Worm (Caenorhabditis elegans) whole organism, L1 larva: ENCODE data around the gene F40F8.5.

Experiments
- C04F5.9 ChIP-seq: sonication (generic microtip); optimal IDR thresholded peaks from 2 replicates; lab custom pipeline; 2016; ENCODE audit warnings: missing genetic modification characterization, missing compliant biosample characterization
- C16A3.4 ChIP-seq: fragments of 150-350 bp; optimal IDR thresholded peaks from 2 replicates; lab custom pipeline; 2014; ENCODE audit warnings: missing biosample characterization, missing genetic modification characterization
- F16B12.6 ChIP-seq: fragments of 150-350 bp; optimal IDR thresholded peaks from 2 replicates; lab custom pipeline; 2014; ENCODE audit warnings: missing biosample characterization, missing genetic modification characterization
- Y116A8C.19 ChIP-seq: sonication (generic microtip); optimal IDR thresholded peaks from 2 replicates; lab custom pipeline; 2016; ENCODE audit warnings: missing compliant biosample characterization, missing genetic modification characterization, borderline replicate concordance
- aha-1 ChIP-seq: fragments of 150-350 bp; optimal IDR thresholded peaks from 2 replicates; lab custom pipeline; 2014; ENCODE audit warnings: missing biosample characterization, missing genetic modification characterization
- blmp-1 ChIP-seq: fragments of 150-350 bp; optimal IDR thresholded peaks from 2 replicates; lab custom pipeline; 2014; ENCODE audit warnings: missing biosample characterization, missing genetic modification characterization
- ceh-63 ChIP-seq: fragments of 200-800 bp; sonication (Bioruptor generic); optimal IDR thresholded peaks from 2 replicates; lab custom pipeline; 2018; ENCODE audit warnings: mild to moderate bottlenecking, missing genetic modification characterization, missing compliant biosample characterization
- ceh-8 ChIP-seq: fragments of 200-800 bp; sonication (Bioruptor generic); optimal IDR thresholded peaks from 2 replicates; lab custom pipeline; 2018; ENCODE audit warnings: mild to moderate bottlenecking, missing genetic modification characterization, moderate library complexity, missing compliant biosample characterization
- ceh-82 ChIP-seq, 3 experiments: fragments of 150-350 bp in 1 of 3; sonication (generic microtip) in 2 of 3; optimal IDR thresholded peaks; 2 replicates each; lab custom pipeline; 2014 to 2017; ENCODE audit warnings: missing biosample characterization in 3 of 3, missing genetic modification characterization in 3 of 3
- ceh-88 ChIP-seq: fragments of 200-800 bp; sonication (Bioruptor generic); IDR thresholded peaks from 2 replicates; pipeline ENCODE4 v1.3.6; 2022; ENCODE audit warnings: missing genetic modification characterization, missing compliant biosample characterization
- ces-1 ChIP-seq: fragments of 150-350 bp; optimal IDR thresholded peaks from 2 replicates; lab custom pipeline; 2014; ENCODE audit warnings: missing biosample characterization, missing genetic modification reagents, missing genetic modification characterization
- egl-13 ChIP-seq: sonication (generic microtip); optimal IDR thresholded peaks from 2 replicates; lab custom pipeline; 2016; ENCODE audit warnings: missing genotype, missing genetic modification reagents, missing genetic modification characterization, missing compliant biosample characterization
- elt-3 ChIP-seq, 6 experiments: fragments of 150-350 bp in 1 of 6; sonication (generic microtip); optimal IDR thresholded peaks; 2 replicates each; lab custom pipeline; 2017 to 2018; ENCODE audit warnings: missing biosample characterization in 6 of 6, missing genetic modification characterization in 6 of 6, inconsistent platforms in 1 of 6
- ets-5 ChIP-seq: fragments of 200-800 bp; sonication (Bioruptor generic); IDR thresholded peaks from 2 replicates; pipeline ENCODE4 v1.3.6; 2022; ENCODE audit warnings: missing genetic modification characterization, missing compliant biosample characterization
- fkh-4 ChIP-seq: sonication (generic microtip); optimal IDR thresholded peaks from 2 replicates; lab custom pipeline; 2016; ENCODE audit warnings: missing compliant biosample characterization, missing genetic modification characterization, borderline replicate concordance
- fkh-8 ChIP-seq: sonication (generic microtip); optimal IDR thresholded peaks from 2 replicates; lab custom pipeline; 2016; ENCODE audit warnings: mild to moderate bottlenecking, missing genetic modification characterization, missing compliant biosample characterization
- fos-1 ChIP-seq: fragments of 150-350 bp; optimal IDR thresholded peaks from 2 replicates; lab custom pipeline; 2014; ENCODE audit warnings: missing biosample characterization, missing genetic modification characterization
- hlh-17 ChIP-seq: fragments of 200-800 bp; sonication (Bioruptor generic); optimal IDR thresholded peaks from 2 replicates; lab custom pipeline; 2018; ENCODE audit warnings: missing genetic modification characterization, mild to moderate bottlenecking, missing compliant biosample characterization, moderate library complexity, borderline replicate concordance
- hlh-4 ChIP-seq: sonication (generic microtip); optimal IDR thresholded peaks from 2 replicates; lab custom pipeline; 2016; ENCODE audit warnings: mild to moderate bottlenecking, missing genetic modification characterization, missing compliant biosample characterization
- hpl-2 ChIP-seq: fragments of 150-350 bp; optimal IDR thresholded peaks from 2 replicates; lab custom pipeline; 2014; ENCODE audit warnings: missing biosample characterization, missing genetic modification reagents, missing genetic modification characterization
- irx-1 ChIP-seq: sonication (generic microtip); optimal IDR thresholded peaks from 2 replicates; lab custom pipeline; 2016; ENCODE audit warnings: missing genetic modification characterization, missing compliant biosample characterization
- isw-1 ChIP-seq: fragments of 200-800 bp; sonication (Bioruptor generic); IDR thresholded peaks from 2 replicates; pipeline ENCODE4 v1.3.6; 2022; ENCODE audit warnings: missing genetic modification characterization, missing compliant biosample characterization
- lin-13 ChIP-seq: fragments of 150-350 bp; optimal IDR thresholded peaks from 2 replicates; lab custom pipeline; 2014; ENCODE audit warnings: missing biosample characterization, missing genetic modification reagents, missing genetic modification characterization
- lin-14 ChIP-seq: fragments of 200-800 bp; sonication (Bioruptor generic); optimal IDR thresholded peaks from 2 replicates; lab custom pipeline; 2018; ENCODE audit warnings: mild to moderate bottlenecking, missing genetic modification characterization, moderate library complexity, missing compliant biosample characterization
- lin-15B ChIP-seq: fragments of 150-350 bp; sonication (generic microtip); optimal IDR thresholded peaks from 3 replicates; lab custom pipeline; 2014; ENCODE audit warnings: missing biosample characterization, missing genetic modification characterization
- lin-35 ChIP-seq, 2 experiments: fragments of 150-350 bp; optimal IDR thresholded peaks; 2 replicates each; lab custom pipeline; 2014; ENCODE audit warnings: missing biosample characterization in 2 of 2, missing genetic modification characterization in 2 of 2, missing genetic modification reagents in 2 of 2
- lin-39 ChIP-seq: fragments of 150-350 bp; optimal IDR thresholded peaks from 2 replicates; lab custom pipeline; 2014; ENCODE audit warnings: missing biosample characterization, missing genetic modification reagents, missing genetic modification characterization
- lir-3 ChIP-seq: sonication (generic microtip); optimal IDR thresholded peaks from 2 replicates; lab custom pipeline; 2016; ENCODE audit warnings: mild to moderate bottlenecking, missing genetic modification characterization, moderate library complexity, missing compliant biosample characterization; ENCODE audit not compliant: poor library complexity
- lsy-2 ChIP-seq, 2 experiments: fragments of 150-350 bp; optimal IDR thresholded peaks; 2 replicates each; lab custom pipeline; 2014; ENCODE audit warnings: missing biosample characterization in 2 of 2, missing genetic modification characterization in 2 of 2
- mab-9 ChIP-seq: fragments of 200-800 bp; sonication (Bioruptor generic); IDR thresholded peaks from 2 replicates; pipeline ENCODE4 v1.3.6; 2022; ENCODE audit warnings: missing genetic modification reagents, missing genetic modification characterization, missing compliant biosample characterization
- mdl-1 ChIP-seq, 2 experiments: fragments of 150-350 bp; optimal IDR thresholded peaks; 2 replicates each; lab custom pipeline; 2014 to 2017; ENCODE audit warnings: missing biosample characterization in 2 of 2, missing genetic modification characterization in 2 of 2, inconsistent platforms in 1 of 2
- mep-1 ChIP-seq: fragments of 150-350 bp; optimal IDR thresholded peaks from 2 replicates; lab custom pipeline; 2014; ENCODE audit warnings: missing biosample characterization, missing genetic modification characterization
- nhr-11 ChIP-seq: fragments of 150-350 bp; optimal IDR thresholded peaks from 2 replicates; lab custom pipeline; 2014; ENCODE audit warnings: missing biosample characterization, missing genetic modification characterization
- nhr-12 ChIP-seq: sonication (generic microtip); optimal IDR thresholded peaks from 2 replicates; lab custom pipeline; 2017; ENCODE audit warnings: missing biosample characterization, missing genetic modification characterization
- nhr-20 ChIP-seq: sonication (generic microtip); optimal IDR thresholded peaks from 2 replicates; lab custom pipeline; 2016; ENCODE audit warnings: mild to moderate bottlenecking, missing genetic modification characterization, missing compliant biosample characterization
- nhr-47 ChIP-seq: sonication (generic microtip); optimal IDR thresholded peaks from 2 replicates; lab custom pipeline; 2016; ENCODE audit warnings: mild to moderate bottlenecking, missing genetic modification characterization, moderate library complexity, missing compliant biosample characterization
- nhr-71 ChIP-seq: sonication (generic microtip); optimal IDR thresholded peaks from 2 replicates; lab custom pipeline; 2016; ENCODE audit warnings: mild to moderate bottlenecking, missing genetic modification characterization, moderate library complexity, missing compliant biosample characterization
- nhr-90 ChIP-seq: sonication (generic microtip); optimal IDR thresholded peaks from 2 replicates; lab custom pipeline; 2016; ENCODE audit warnings: mild to moderate bottlenecking, missing genetic modification characterization, missing compliant biosample characterization; ENCODE audit not compliant: poor library complexity
- pag-3 ChIP-seq: sonication (generic microtip); optimal IDR thresholded peaks from 2 replicates; lab custom pipeline; 2017; ENCODE audit warnings: missing genetic modification characterization, mild to moderate bottlenecking, missing compliant biosample characterization, antibody characterized with exemption, borderline replicate concordance; ENCODE audit not compliant: insufficient read depth
- pax-3 ChIP-seq: fragments of 200-800 bp; sonication (Bioruptor generic); optimal IDR thresholded peaks from 2 replicates; lab custom pipeline; 2018; ENCODE audit warnings: mild to moderate bottlenecking, missing genetic modification characterization, moderate library complexity, missing compliant biosample characterization
- pqm-1 ChIP-seq: sonication (generic microtip); optimal IDR thresholded peaks from 3 replicates; lab custom pipeline; 2017; ENCODE audit warnings: missing biosample characterization, missing genetic modification characterization
- snpc-4 ChIP-seq: fragments of 150-350 bp; optimal IDR thresholded peaks from 2 replicates; lab custom pipeline; 2014; ENCODE audit warnings: missing biosample characterization, missing genetic modification characterization
- sox-4 ChIP-seq: sonication (generic microtip); optimal IDR thresholded peaks from 2 replicates; lab custom pipeline; 2016; ENCODE audit warnings: missing genetic modification characterization, missing compliant biosample characterization
- sup-37 ChIP-seq: fragments of 200-800 bp; sonication (Bioruptor generic); optimal IDR thresholded peaks from 2 replicates; lab custom pipeline; 2018; ENCODE audit warnings: mild to moderate bottlenecking, missing genetic modification characterization, missing compliant biosample characterization
- swsn-7 ChIP-seq: sonication (generic microtip); optimal IDR thresholded peaks from 2 replicates; lab custom pipeline; 2016; ENCODE audit warnings: missing genetic modification characterization, missing compliant biosample characterization
- tbx-2 ChIP-seq: sonication (generic microtip); optimal IDR thresholded peaks from 2 replicates; lab custom pipeline; 2016; ENCODE audit warnings: missing genetic modification characterization, missing compliant biosample characterization
- unc-130 ChIP-seq: fragments of 150-350 bp; optimal IDR thresholded peaks from 2 replicates; lab custom pipeline; 2017; ENCODE audit warnings: missing biosample characterization, missing genetic modification characterization, inconsistent platforms
- unc-30 ChIP-seq: sonication (generic microtip); optimal IDR thresholded peaks from 2 replicates; lab custom pipeline; 2017; ENCODE audit warnings: missing biosample characterization, missing genetic modification characterization
- unc-62 ChIP-seq: fragments of 150-350 bp; optimal IDR thresholded peaks from 2 replicates; lab custom pipeline; 2014; ENCODE audit warnings: missing biosample characterization, missing genetic modification reagents, missing genetic modification characterization
- zag-1 ChIP-seq: fragments of 150-350 bp; optimal IDR thresholded peaks from 2 replicates; lab custom pipeline; 2014; ENCODE audit warnings: missing biosample characterization, missing genetic modification characterization
- ztf-4 ChIP-seq: fragments of 150-350 bp; optimal IDR thresholded peaks from 2 replicates; lab custom pipeline; 2014; ENCODE audit warnings: missing biosample characterization, missing genetic modification characterization

Gene F40F8.5

DNA sequence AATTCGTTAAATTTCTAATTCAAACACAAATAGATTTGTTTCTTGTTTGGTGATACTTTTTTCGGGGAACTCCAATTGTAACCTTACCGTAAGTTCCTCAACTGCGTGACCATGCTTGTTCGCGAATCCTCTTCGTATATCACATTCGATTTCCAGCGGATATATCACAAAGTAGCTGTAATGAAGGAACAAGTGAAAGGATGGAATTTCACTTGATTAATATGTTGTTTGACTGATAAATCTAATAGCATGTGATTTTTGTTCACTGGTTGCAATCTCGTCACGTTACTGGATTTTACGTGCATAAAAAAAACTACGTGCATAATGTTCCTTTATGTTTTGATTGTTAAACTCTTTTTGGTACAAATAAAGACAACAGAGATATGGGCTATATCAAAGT, 26.9 kb upstream of the F40F8.5 start:
- TF ChIP-seq aha-1 (tag; lab: Kevin White, UChicago) (no peak), sup-37 (GFP tag; lab: Kevin White, UChicago) (no peak), nhr-11 (tag; lab: Kevin White, UChicago) (no peak), nhr-90 (no peak), ceh-82 (tag; optimal IDR thresholded peaks at IDR 0.05; lab: Kevin White, UChicago) (no peak), elt-3 (tag; optimal IDR thresholded peaks at IDR 0.05; lab: Kevin White, UChicago) (peak in 1 of 6 experiments; percentile 11), blmp-1 (tag; lab: Kevin White, UChicago) (peak; percentile 55)
- TF ChIP-seq, all 84 proteins: peak for 2

DNA sequence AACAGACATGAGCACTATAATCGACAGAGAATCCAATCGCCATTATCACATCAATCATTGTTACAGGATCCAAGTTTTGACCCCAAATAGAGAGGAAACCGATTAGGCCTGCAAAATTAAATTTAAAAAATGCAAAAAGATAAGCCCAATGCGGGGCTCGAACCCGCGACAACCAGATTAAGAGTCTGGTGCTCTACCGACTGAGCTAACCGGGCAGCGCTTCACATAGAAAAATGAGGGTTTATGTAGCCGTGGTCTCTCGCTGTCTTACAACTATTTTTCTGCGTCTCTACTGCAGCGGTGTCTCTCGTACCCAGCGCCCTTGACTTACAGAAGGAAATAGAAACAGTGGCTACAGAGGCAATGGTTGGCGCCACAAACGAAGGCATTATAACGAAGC, 22.9 kb upstream of the F40F8.5 start:
- TF ChIP-seq lin-35 (GFP tag; optimal IDR thresholded peaks at IDR 0.05; lab: Kevin White, UChicago) (peak; percentile 47 to 69), irx-1 (tag; lab: Kevin White, UChicago) (no peak), unc-62 (GFP tag; lab: Kevin White, UChicago) (no peak), ztf-4 (no peak), lin-13 (no peak), snpc-4 (tag; lab: Kevin White, UChicago) (peak; percentile 59), fkh-4 (no peak), sup-37 (GFP tag; lab: Kevin White, UChicago) (no peak), tbx-2 (peak; percentile 57), fkh-8 (tag; lab: Kevin White, UChicago) (peak; percentile 35), ceh-8 (no peak), egl-13 (tag; lab: Kevin White, UChicago) (no peak), C16A3.4 (tag; lab: Kevin White, UChicago) (peak; percentile 53), mdl-1 (tag; optimal IDR thresholded peaks at IDR 0.05; lab: Kevin White, UChicago) (peak in 1 of 2 experiments; percentile 3), ceh-63 (no peak), mep-1 (tag; lab: Kevin White, UChicago) (peak; percentile 22), hlh-4 (tag; lab: Kevin White, UChicago) (no peak), lin-39 (tag; lab: Kevin White, UChicago) (no peak), pqm-1 (tag; lab: Kevin White, UChicago) (no peak), nhr-47 (tag; lab: Kevin White, UChicago) (peak; percentile 70), C04F5.9 (tag; lab: Kevin White, UChicago) (no peak), lir-3 (no peak), swsn-7 (tag; lab: Kevin White, UChicago) (peak; percentile 63), lin-14 (peak; percentile 56), ets-5 (no peak), Y116A8C.19 (tag; lab: Kevin White, UChicago) (no peak), pax-3 (tag; lab: Kevin White, UChicago) (no peak), mab-9 (GFP tag; lab: Robert Waterston, UW) (0 out of 2 replicates have a peak, but pooled peaks have one; percentile 7), unc-30 (tag; lab: Kevin White, UChicago) (no peak), nhr-90 (peak; percentile 61), pag-3 (tag; lab: Kevin White, UChicago) (no peak), hlh-17 (GFP tag; lab: Kevin White, UChicago) (no peak), F16B12.6 (tag; lab: Kevin White, UChicago) (peak; percentile 5), ces-1 (no peak), ceh-88 (GFP tag; lab: Robert Waterston, UW) (no peak), zag-1 (no peak), isw-1 (no peak; the same call in 1 of the 2 replicates), unc-130 (tag; lab: Kevin White, UChicago) (peak; percentile 55), nhr-12 (tag; lab: Kevin White, UChicago) (no peak), nhr-20 (peak; percentile 63), lsy-2 (tag; optimal IDR thresholded peaks at IDR 0.05; lab: Kevin White, UChicago) (peak; percentile 34 to 62), nhr-71 (tag; lab: Kevin White, UChicago) (peak; percentile 72), sox-4 (no peak), lin-15B (tag; lab: Kevin White, UChicago) (no peak), hpl-2 (GFP tag; lab: Kevin White, UChicago) (no peak), fos-1 (tag; lab: Kevin White, UChicago) (peak; percentile 21)
